Worm (Caenorhabditis elegans) whole organism, L4/young adult: ENCODE measurements around the gene EGAP5.1.

ENCODE experiments used
- W03F9.2 ChIP-seq: fragments of 150-350 bp; optimal IDR thresholded peaks from 2 replicates; lab custom pipeline; 2014; ENCODE audit warnings: missing biosample characterization, missing genetic modification characterization
- dao-5 ChIP-seq: sonication (generic microtip); optimal IDR thresholded peaks from 2 replicates; lab custom pipeline; 2016; ENCODE audit warnings: missing genotype, missing genetic modification characterization, moderate library complexity, missing compliant biosample characterization
- him-1 ChIP-seq: sonication (generic microtip); optimal IDR thresholded peaks from 2 replicates; lab custom pipeline; 2016; ENCODE audit warnings: missing genotype, missing genetic modification reagents, missing genetic modification characterization, missing compliant biosample characterization

- TF ChIP-seq him-1 (tag; lab: Kevin White, UChicago) (peak; percentile 8), dao-5 (tag; lab: Kevin White, UChicago) (no peak), W03F9.2 (tag; lab: Kevin White, UChicago) (no peak)
These were observed 41.1 kb upstream of the EGAP5.1 start for ce11 chrX:5121789-5122188.
